Worm (Caenorhabditis elegans): ENCODE data around the gene ttbk-3.
A peak's percentile ranks its signal among the peaks of the same experiment; 100 is the strongest.

ce11 chrIV:9857952-9858488 lies 31.7 kb downstream of the ttbk-3 start, which contains the start of gene npp-1:
- TF ChIP-seq fkh-6 (tag; optimal IDR thresholded peaks at IDR 0.05): no peak
- TF ChIP-seq ceh-48 (tag; optimal IDR thresholded peaks at IDR 0.05): peak; percentile 38
- TF ChIP-seq ref-2 (tag; optimal IDR thresholded peaks at IDR 0.05): peak; percentile 21
- peak; percentile 25 for TF ChIP-seq hlh-8 (tag; optimal IDR thresholded peaks at IDR 0.05)
